Fruit fly (Drosophila melanogaster): Measurements from ENCODE around the gene Zasp66.
A peak's percentile ranks its signal among the peaks of the same experiment; 100 is the strongest.

Zasp66 gene

DNA sequence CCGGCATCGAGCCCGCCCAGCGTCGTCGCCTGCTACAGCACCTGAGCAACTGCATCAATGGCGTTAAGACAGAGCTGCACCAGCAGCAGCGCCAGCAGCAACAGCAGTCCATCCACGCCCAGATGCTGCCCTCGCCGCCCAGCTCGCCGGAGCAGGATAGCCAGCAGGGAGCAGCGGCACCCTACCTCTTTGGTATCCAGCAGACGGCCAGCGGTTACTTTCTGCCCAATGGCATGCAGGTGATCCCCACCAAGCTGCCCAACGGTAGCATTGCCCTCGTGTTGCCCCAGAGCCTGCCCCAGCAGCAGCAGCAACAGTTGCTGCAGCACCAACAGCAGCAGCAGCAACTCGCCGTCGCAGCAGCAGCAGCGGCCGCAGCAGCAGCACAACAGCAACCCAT is 53.6 kb downstream of the Zasp66 start:
- TF ChIP-seq gl (tag; optimal IDR thresholded peaks at IDR 0.05), result no peak
- TF ChIP-seq CG13204 (GFP tag; optimal IDR thresholded peaks at IDR 0.05), result no peak
- TF ChIP-seq D1 (tag; optimal IDR thresholded peaks at IDR 0.05), result no peak

dm6 chr3L:8680353-8680752 is 56.2 kb downstream of the Zasp66 start:
- TF ChIP-seq CG4496 (GFP tag; IDR thresholded peaks at IDR 0.05) (0 out of 3 replicates have a peak, but pooled peaks have one; percentile 12), CG32121 (GFP tag; IDR thresholded peaks at IDR 0.05) (no peak)

DNA sequence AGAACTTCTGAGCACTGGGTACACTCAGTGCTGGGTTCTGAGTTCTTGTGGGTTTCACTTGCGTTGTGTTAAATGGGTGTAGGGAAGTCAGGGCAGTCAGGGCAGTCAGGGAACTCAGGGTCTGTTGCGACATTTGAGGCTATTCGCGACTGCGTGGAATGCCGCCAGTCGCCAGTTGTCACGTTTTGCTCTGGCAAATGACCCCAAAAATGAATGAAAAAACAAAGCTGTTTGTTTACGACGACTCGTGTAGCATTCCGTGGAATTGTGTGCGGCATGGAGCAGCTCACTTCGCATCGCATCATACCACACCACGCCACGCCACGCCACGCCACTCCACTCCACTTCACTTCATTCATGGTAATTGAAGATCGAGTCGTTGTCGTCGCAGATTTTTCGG is 57.1 kb downstream of the Zasp66 start:
- TF ChIP-seq EcR (GFP tag; optimal IDR thresholded peaks at IDR 0.05), result peak; percentile 8
- TF ChIP-seq CG14655 (GFP tag; optimal IDR thresholded peaks at IDR 0.05), result no peak

DNA sequence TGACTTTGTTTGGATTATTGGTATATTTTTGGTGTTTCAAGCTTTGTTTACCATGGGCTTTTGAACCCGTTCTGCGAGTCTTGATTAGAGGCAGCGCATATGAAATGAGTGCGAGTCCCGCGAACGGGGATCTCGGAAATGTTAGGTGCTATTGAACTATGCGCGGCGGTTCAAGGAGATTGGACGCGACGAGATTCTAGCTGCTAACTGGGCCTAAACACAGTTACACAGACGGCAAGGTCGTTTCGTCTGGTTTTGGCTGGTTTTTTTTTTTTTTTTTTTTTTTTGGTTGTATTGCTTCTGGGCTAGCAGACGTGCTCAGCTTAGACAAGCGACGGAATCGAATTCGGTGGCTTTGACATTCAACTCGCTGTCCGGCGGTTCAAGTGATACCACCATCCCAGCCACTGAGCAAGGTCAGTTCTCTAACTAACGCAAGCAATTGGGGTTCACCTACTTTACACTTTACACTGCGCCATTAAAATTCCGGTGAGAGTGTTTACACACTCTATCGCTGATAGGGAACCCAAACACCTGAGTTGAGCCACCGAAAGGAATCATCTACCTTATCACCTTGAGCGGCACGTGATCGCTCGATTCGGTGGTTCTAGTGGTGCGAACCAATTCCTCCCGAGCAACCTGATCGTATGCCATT is 57.9 kb downstream of the Zasp66 start:
- no peak for TF ChIP-seq Snoo (tag; optimal IDR thresholded peaks at IDR 0.05)
- TF ChIP-seq Pif1A (GFP tag; optimal IDR thresholded peaks at IDR 0.05), result no peak
- no peak for TF ChIP-seq CG14655 (GFP tag; optimal IDR thresholded peaks at IDR 0.05)
- TF ChIP-seq CG32121 (GFP tag; IDR thresholded peaks at IDR 0.05), result no peak
- TF ChIP-seq fd96Ca (GFP tag; IDR thresholded peaks at IDR 0.05), result no peak
- no peak for TF ChIP-seq gl (tag; optimal IDR thresholded peaks at IDR 0.05)
- no peak for TF ChIP-seq rn (GFP tag; IDR thresholded peaks at IDR 0.05)
- no peak for TF ChIP-seq CG4496 (GFP tag; IDR thresholded peaks at IDR 0.05)
- no peak for TF ChIP-seq CG8159 (tag; optimal IDR thresholded peaks at IDR 0.05)
- no peak for TF ChIP-seq CG34367 (tag; optimal IDR thresholded peaks at IDR 0.05)
- no peak for TF ChIP-seq CG12605 (GFP tag; IDR thresholded peaks at IDR 0.05)

dm6 chr3L:8682551-8683375 is 58.6 kb downstream of the Zasp66 start:
- TF ChIP-seq EcR (GFP tag; optimal IDR thresholded peaks at IDR 0.05), result no peak
- peak; percentile 8 for TF ChIP-seq CG14655 (GFP tag; optimal IDR thresholded peaks at IDR 0.05)
- TF ChIP-seq Pif1A (GFP tag; optimal IDR thresholded peaks at IDR 0.05), result no peak
- peak; percentile 15 for TF ChIP-seq CG9948 (tag; optimal IDR thresholded peaks at IDR 0.05)
- TF ChIP-seq CG8159 (tag; optimal IDR thresholded peaks at IDR 0.05), result peak; percentile 25
- TF ChIP-seq rn (GFP tag; IDR thresholded peaks at IDR 0.05), result no peak
- TF ChIP-seq CG17806 (tag; optimal IDR thresholded peaks at IDR 0.05), result peak; percentile 41
- peak; percentile 26; the same call in 1 of the 2 replicates for TF ChIP-seq CG32121 (GFP tag; IDR thresholded peaks at IDR 0.05)
- TF ChIP-seq CG15710 (tag; optimal IDR thresholded peaks at IDR 0.05), result no peak
- peak; percentile 48; the same call in 1 of the 3 replicates for TF ChIP-seq CG4496 (GFP tag; IDR thresholded peaks at IDR 0.05)

DNA sequence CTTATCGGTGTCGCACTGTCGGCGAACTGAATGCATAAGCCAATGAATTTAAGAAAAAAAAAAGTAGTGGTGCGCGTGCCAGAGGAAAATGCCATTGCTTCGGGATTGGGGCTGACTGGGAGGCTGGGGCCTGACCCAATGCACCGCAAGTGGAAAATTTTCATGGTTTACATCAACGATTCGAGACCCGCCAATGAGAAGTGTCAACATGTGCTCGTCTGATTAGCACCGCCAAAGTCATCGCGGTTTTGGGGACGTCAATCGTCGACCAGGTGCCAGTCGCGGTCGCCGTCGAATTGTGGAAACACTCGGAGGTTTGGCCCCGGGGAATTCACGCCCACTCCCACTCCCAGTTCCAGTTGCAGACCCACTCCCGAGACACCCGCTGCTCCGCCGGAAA is 59.6 kb downstream of the Zasp66 start:
- TF ChIP-seq fd96Ca (GFP tag; IDR thresholded peaks at IDR 0.05) (0 out of 3 replicates have a peak, but pooled peaks have one; percentile 37), CG14655 (GFP tag; optimal IDR thresholded peaks at IDR 0.05) (no peak)

- TF ChIP-seq CG12605 (GFP tag; IDR thresholded peaks at IDR 0.05) (no peak), CG9948 (tag; optimal IDR thresholded peaks at IDR 0.05) (no peak), EcR (GFP tag; optimal IDR thresholded peaks at IDR 0.05) (peak; percentile 38), CG13204 (GFP tag; optimal IDR thresholded peaks at IDR 0.05) (no peak), CG14655 (GFP tag; optimal IDR thresholded peaks at IDR 0.05) (no peak), Pif1B (GFP tag; optimal IDR thresholded peaks at IDR 0.05) (no peak), fd96Ca (GFP tag; IDR thresholded peaks at IDR 0.05) (no peak), CG15710 (tag; optimal IDR thresholded peaks at IDR 0.05) (peak; percentile 25), D1 (tag; optimal IDR thresholded peaks at IDR 0.05) (no peak), CG32121 (GFP tag; IDR thresholded peaks at IDR 0.05) (no peak), CG4496 (GFP tag; IDR thresholded peaks at IDR 0.05) (0 out of 3 replicates have a peak, but pooled peaks have one; percentile 24), gl (tag; optimal IDR thresholded peaks at IDR 0.05) (no peak), Ets98B (GFP tag; IDR thresholded peaks at IDR 0.05) (no peak), CG8159 (tag; optimal IDR thresholded peaks at IDR 0.05) (peak; percentile 42), CG34367 (tag; optimal IDR thresholded peaks at IDR 0.05) (no peak), CG8301 (tag; optimal IDR thresholded peaks at IDR 0.05) (no peak), rn (GFP tag; IDR thresholded peaks at IDR 0.05) (no peak), Pif1A (GFP tag; optimal IDR thresholded peaks at IDR 0.05) (peak; percentile 11), CG10348 (GFP tag; IDR thresholded peaks at IDR 0.05) (no peak)
Observed at dm6 chr3L:8684419-8685081, 60.4 kb downstream of the Zasp66 start.

Measured in whole organism, pupa.